Fruit fly (Drosophila melanogaster) whole organism, embryonic: ENCODE data around the gene Hsp83.

Source experiments
- Antp ChIP-seq: fragments of 200-800 bp; sonication (Bioruptor generic); optimal IDR thresholded peaks from 3 replicates; lab custom pipeline; 2016; ENCODE audit warnings: missing biosample characterization, missing genetic modification characterization
- Atf6 ChIP-seq: fragments of 200-800 bp; sonication (Bioruptor generic); IDR thresholded peaks from 2 replicates; pipeline ENCODE4 v1.3.6; 2022; ENCODE audit warnings: missing biosample characterization, missing genetic modification characterization
- Bdp1 ChIP-seq: fragments of 200-800 bp; sonication (Bioruptor generic); optimal IDR thresholded peaks from 3 replicates; lab custom pipeline; 2016; ENCODE audit warnings: missing biosample characterization, missing genetic modification characterization
- CG10147 ChIP-seq: fragments of 200-800 bp; sonication (Bioruptor generic); optimal IDR thresholded peaks from 2 replicates; lab custom pipeline; 2019; ENCODE audit warnings: missing biosample characterization, mild to moderate bottlenecking, missing genetic modification characterization, moderate library complexity
- CG10462 ChIP-seq: fragments of 200-800 bp; sonication (Bioruptor generic); optimal IDR thresholded peaks from 2 replicates; lab custom pipeline; 2016; ENCODE audit warnings: missing biosample characterization, missing genetic modification characterization
- CG13424 ChIP-seq: fragments of 200-800 bp; sonication (Bioruptor generic); optimal IDR thresholded peaks from 2 replicates; lab custom pipeline; 2019; ENCODE audit warnings: missing biosample characterization, mild to moderate bottlenecking, missing genetic modification characterization, moderate library complexity
- CG14050 ChIP-seq: fragments of 200-800 bp; sonication (Bioruptor generic); IDR thresholded peaks from 3 replicates; pipeline ENCODE4 v1.3.6; 2022; ENCODE audit warnings: missing biosample characterization, missing genetic modification characterization
- CG14965 ChIP-seq: fragments of 200-800 bp; sonication (Bioruptor generic); optimal IDR thresholded peaks from 2 replicates; lab custom pipeline; 2016; ENCODE audit warnings: missing biosample characterization, missing genetic modification characterization, borderline replicate concordance
- CG17912 ChIP-seq: fragments of 200-800 bp; sonication (Bioruptor generic); optimal IDR thresholded peaks from 2 replicates; lab custom pipeline; 2018; ENCODE audit warnings: missing biosample characterization, mild to moderate bottlenecking, missing genetic modification characterization
- CG1832 ChIP-seq: fragments of 200-800 bp; sonication (Bioruptor generic); optimal IDR thresholded peaks from 2 replicates; lab custom pipeline; 2017; ENCODE audit warnings: missing biosample characterization, mild to moderate bottlenecking, missing genetic modification characterization, inconsistent platforms
- CG2202 ChIP-seq: fragments of 200-800 bp; sonication (Bioruptor generic); optimal IDR thresholded peaks from 2 replicates; lab custom pipeline; 2018; ENCODE audit warnings: missing biosample characterization, mild to moderate bottlenecking, missing genetic modification characterization
- CG30403 ChIP-seq: fragments of 200-800 bp; sonication (Bioruptor generic); optimal IDR thresholded peaks from 3 replicates; lab custom pipeline; 2016; ENCODE audit warnings: missing biosample characterization, missing genetic modification characterization
- CG32772 ChIP-seq: fragments of 200-800 bp; sonication (Bioruptor generic); IDR thresholded peaks from 2 replicates; pipeline ENCODE4 v1.3.6; 2022; ENCODE audit warnings: missing biosample characterization, missing genetic modification characterization
- CG4424 ChIP-seq: fragments of 200-800 bp; sonication (Bioruptor generic); optimal IDR thresholded peaks from 3 replicates; lab custom pipeline; 2016; ENCODE audit warnings: missing biosample characterization, missing genetic modification characterization
- CG6175 ChIP-seq: fragments of 200-800 bp; sonication (Bioruptor generic); IDR thresholded peaks from 3 replicates; pipeline ENCODE4 v1.3.6; 2022; ENCODE audit warnings: missing biosample characterization, missing genetic modification characterization
- CG6683 ChIP-seq: fragments of 200-800 bp; sonication (Bioruptor generic); optimal IDR thresholded peaks from 2 replicates; lab custom pipeline; 2017; ENCODE audit warnings: missing biosample characterization, mild to moderate bottlenecking, missing genetic modification characterization, missing genetic modification reagents
- CG7271 ChIP-seq: fragments of 200-800 bp; sonication (Bioruptor generic); optimal IDR thresholded peaks from 2 replicates; lab custom pipeline; 2018; ENCODE audit warnings: missing biosample characterization, mild to moderate bottlenecking, missing genetic modification characterization, moderate library complexity
- CG8478 ChIP-seq: fragments of >200 bp; optimal IDR thresholded peaks from 2 replicates; lab custom pipeline; 2018
- CG8765 ChIP-seq: fragments of 200-800 bp; sonication (Bioruptor generic); IDR thresholded peaks from 2 replicates; pipeline ENCODE4 v1.3.6; 2022; ENCODE audit warnings: missing biosample characterization, missing genetic modification characterization
- D19A ChIP-seq: fragments of 200-800 bp; optimal IDR thresholded peaks from 3 replicates; lab custom pipeline; 2019; ENCODE audit warnings: missing biosample characterization, mild to moderate bottlenecking, missing genetic modification characterization, moderate library complexity
- Drgx ChIP-seq: fragments of 200-800 bp; sonication (Bioruptor generic); IDR thresholded peaks from 2 replicates; pipeline ENCODE4 v1.3.6; 2022; ENCODE audit warnings: missing biosample characterization, missing genetic modification characterization
- HLH4C ChIP-seq: fragments of 200-800 bp; sonication (Bioruptor generic); IDR thresholded peaks from 3 replicates; pipeline ENCODE4 v1.3.6; 2022; ENCODE audit warnings: missing biosample characterization, missing genetic modification characterization; ENCODE audit not compliant: partially characterized antibody
- Hey ChIP-seq: fragments of 200-800 bp; sonication (Bioruptor generic); optimal IDR thresholded peaks from 3 replicates; lab custom pipeline; 2018; ENCODE audit warnings: missing biosample characterization, mild to moderate bottlenecking, missing genetic modification characterization
- Max ChIP-seq: fragments of 200-800 bp; sonication (Bioruptor generic); optimal IDR thresholded peaks from 2 replicates; lab custom pipeline; 2016; ENCODE audit warnings: missing biosample characterization, mild to moderate bottlenecking, missing genetic modification characterization
- NK7.1 ChIP-seq: fragments of 200-800 bp; sonication (Bioruptor generic); optimal IDR thresholded peaks from 3 replicates; lab custom pipeline; 2016; ENCODE audit warnings: missing biosample characterization, missing genetic modification characterization
- Poxn ChIP-seq: fragments of 200-800 bp; sonication (Bioruptor generic); IDR thresholded peaks from 2 replicates; pipeline ENCODE4 v1.3.6; 2022; ENCODE audit warnings: missing biosample characterization, missing genetic modification characterization
- Scr ChIP-seq: fragments of 200-800 bp; sonication (Bioruptor generic); IDR thresholded peaks from 2 replicates; pipeline ENCODE4 v1.3.6; 2022; ENCODE audit warnings: missing biosample characterization, missing genetic modification characterization; ENCODE audit not compliant: partially characterized antibody
- Sin3A ChIP-seq: fragments of >200 bp; optimal IDR thresholded peaks from 2 replicates; lab custom pipeline; 2018
- Sry-β ChIP-seq: fragments of 200-800 bp; sonication (Bioruptor generic); optimal IDR thresholded peaks from 2 replicates; lab custom pipeline; 2018; ENCODE audit warnings: missing biosample characterization, mild to moderate bottlenecking, missing genetic modification characterization, moderate library complexity
- Ssrp ChIP-seq: fragments of 200-800 bp; sonication (Bioruptor generic); optimal IDR thresholded peaks from 2 replicates; lab custom pipeline; 2018; ENCODE audit warnings: missing biosample characterization, mild to moderate bottlenecking, missing genetic modification characterization, moderate library complexity
- Taf1 ChIP-seq: fragments of 200-800 bp; sonication (Bioruptor generic); IDR thresholded peaks from 2 replicates; pipeline ENCODE4 v1.3.6; 2022; ENCODE audit warnings: missing biosample characterization, missing genetic modification characterization
- Tbp ChIP-seq: fragments of >200 bp; optimal IDR thresholded peaks from 2 replicates; lab custom pipeline; 2018; ENCODE audit warnings: missing biosample characterization, missing genetic modification characterization
- az2 ChIP-seq: fragments of 200-800 bp; sonication (Bioruptor generic); optimal IDR thresholded peaks from 3 replicates; lab custom pipeline; 2016; ENCODE audit warnings: missing biosample characterization, missing genetic modification characterization
- crol ChIP-seq: fragments of 200-800 bp; sonication (Bioruptor generic); IDR thresholded peaks from 2 replicates; pipeline ENCODE4 v1.3.6; 2022; ENCODE audit warnings: missing biosample characterization, missing genetic modification characterization
- crp ChIP-seq, 2 experiments: fragments of 200-800 bp; sonication (Bioruptor generic); optimal IDR thresholded peaks; 2 replicates in 1 of 2; 3 replicates in 1 of 2; lab custom pipeline; 2017; ENCODE audit warnings: missing biosample characterization in 2 of 2, missing genetic modification characterization in 2 of 2, mild to moderate bottlenecking in 1 of 2, moderate library complexity in 1 of 2
- dimm ChIP-seq: fragments of 200-800 bp; sonication (Bioruptor generic); IDR thresholded peaks from 2 replicates; pipeline ENCODE4 v1.3.6; 2022; ENCODE audit warnings: missing biosample characterization, missing genetic modification characterization
- emc ChIP-seq: fragments of 200-800 bp; sonication (Bioruptor generic); optimal IDR thresholded peaks from 2 replicates; lab custom pipeline; 2016; ENCODE audit warnings: missing biosample characterization, missing genetic modification characterization
- ems ChIP-seq: fragments of 200-800 bp; sonication (Bioruptor generic); optimal IDR thresholded peaks from 3 replicates; lab custom pipeline; 2016; ENCODE audit warnings: missing biosample characterization, missing genetic modification characterization
- ewg ChIP-seq: fragments of 200-800 bp; sonication (Bioruptor generic); optimal IDR thresholded peaks from 3 replicates; lab custom pipeline; 2017; ENCODE audit warnings: mild to moderate bottlenecking, missing biosample characterization, missing genetic modification reagents, missing genetic modification characterization
- exex ChIP-seq: fragments of 200-800 bp; sonication (Bioruptor generic); optimal IDR thresholded peaks from 4 replicates; lab custom pipeline; 2018; ENCODE audit warnings: missing biosample characterization, mild to moderate bottlenecking, missing genetic modification characterization, moderate library complexity
- fru ChIP-seq: fragments of >200 bp; optimal IDR thresholded peaks from 2 replicates; lab custom pipeline; 2017
- grn ChIP-seq: fragments of 200-800 bp; sonication (Bioruptor generic); optimal IDR thresholded peaks from 3 replicates; lab custom pipeline; 2017; ENCODE audit warnings: missing biosample characterization, missing genetic modification characterization
- ken ChIP-seq: fragments of 200-800 bp; sonication (Bioruptor generic); IDR thresholded peaks from 3 replicates; pipeline ENCODE4 v1.3.6; 2022; ENCODE audit warnings: missing biosample characterization, missing genetic modification characterization
- mam ChIP-seq: fragments of 200-800 bp; sonication (Bioruptor generic); optimal IDR thresholded peaks from 3 replicates; lab custom pipeline; 2016; ENCODE audit warnings: missing biosample characterization, missing genetic modification characterization
- psq ChIP-seq: fragments of 200-800 bp; sonication (Bioruptor generic); optimal IDR thresholded peaks from 2 replicates; lab custom pipeline; 2017; ENCODE audit warnings: missing biosample characterization, missing genetic modification characterization
- ro ChIP-seq: fragments of 200-800 bp; sonication (Bioruptor generic); IDR thresholded peaks from 2 replicates; pipeline ENCODE4 v1.3.6; 2022; ENCODE audit warnings: missing biosample characterization, missing genetic modification characterization
- sr ChIP-seq: fragments of 200-800 bp; sonication (Bioruptor generic); IDR thresholded peaks from 3 replicates; pipeline ENCODE4 v1.3.6; 2022; ENCODE audit warnings: missing biosample characterization, missing genetic modification characterization
- sug ChIP-seq: fragments of 200-800 bp; optimal IDR thresholded peaks from 2 replicates; lab custom pipeline; 2019; ENCODE audit warnings: missing biosample characterization, mild to moderate bottlenecking, missing genetic modification characterization, moderate library complexity
- tll ChIP-seq, 2 experiments: fragments of 200-800 bp in 1 of 2; fragments of >200 bp in 1 of 2; sonication (Bioruptor generic) in 1 of 2; optimal IDR thresholded peaks; 2 replicates each; lab custom pipeline; 2017 to 2019; ENCODE audit warnings: missing biosample characterization in 2 of 2, missing genetic modification characterization in 2 of 2, mild to moderate bottlenecking in 1 of 2, moderate library complexity in 1 of 2
- twi ChIP-seq: fragments of 200-800 bp; optimal IDR thresholded peaks from 2 replicates; lab custom pipeline; 2019; ENCODE audit warnings: missing biosample characterization, mild to moderate bottlenecking, missing genetic modification characterization, moderate library complexity
- unc-4 ChIP-seq: fragments of 200-800 bp; sonication (Bioruptor generic); IDR thresholded peaks from 2 replicates; pipeline ENCODE4 v1.3.6; 2022; ENCODE audit warnings: missing biosample characterization, missing genetic modification characterization; ENCODE audit not compliant: partially characterized antibody
- vvl ChIP-seq: fragments of 200-800 bp; sonication (Bioruptor generic); IDR thresholded peaks from 2 replicates; pipeline ENCODE4 v1.3.6; 2022; ENCODE audit warnings: missing biosample characterization, missing genetic modification characterization

The Hsp83 gene

DNA sequence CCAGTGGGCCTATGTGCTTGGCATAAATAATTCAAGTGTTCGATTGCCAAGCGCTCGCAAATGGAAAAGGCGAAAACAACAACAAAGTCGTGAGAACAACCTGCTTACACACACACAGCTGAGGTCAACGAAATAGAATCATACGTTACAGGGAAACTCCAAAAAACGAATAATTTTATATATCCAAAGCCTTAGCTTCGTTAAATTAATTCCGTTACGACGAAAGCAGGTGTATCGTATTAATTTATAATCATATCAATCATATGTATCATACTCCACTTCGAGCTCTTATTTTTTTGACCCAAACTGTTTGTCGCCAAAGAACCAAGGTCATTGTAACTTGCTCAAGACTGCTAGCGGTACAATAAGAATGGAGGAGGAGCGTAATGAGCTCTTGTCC lies 13.3 kb upstream of the Hsp83 start (continued):
- TF ChIP-seq HLH4C (GFP tag; lab: Robert Waterston, UW) (no peak), CG13424 (tag; lab: Kevin White, UChicago) (peak; percentile 81), mam (GFP tag; lab: Kevin White, UChicago) (peak; percentile 88), CG14965 (GFP tag; lab: Kevin White, UChicago) (peak; percentile 50), Sry-β (GFP tag; lab: Kevin White, UChicago) (no peak), Atf6 (GFP tag; lab: Robert Waterston, UW) (peak; percentile 90), NK7.1 (GFP tag; lab: Kevin White, UChicago) (peak; percentile 78), Scr (GFP tag; lab: Robert Waterston, UW) (no peak), CG10462 (GFP tag; lab: Kevin White, UChicago) (peak; percentile 64), fru (lab: Kevin White, UChicago) (no peak), CG2202 (peak; percentile 74), CG32772 (GFP tag; lab: Robert Waterston, UW) (peak; percentile 87), D19A (tag; lab: Kevin White, UChicago) (no peak), Tbp (GFP tag; lab: Kevin White, UChicago) (no peak), crol (GFP tag; lab: Robert Waterston, UW) (no peak), vvl (GFP tag; lab: Robert Waterston, UW) (peak; percentile 94), CG17912 (no peak), Poxn (GFP tag; lab: Robert Waterston, UW) (peak; percentile 68), az2 (GFP tag; lab: Kevin White, UChicago) (peak; percentile 83), ewg (peak; percentile 59), ken (GFP tag; lab: Robert Waterston, UW) (peak; percentile 71; the same call in 2 of the 3 replicates), Sin3A (no peak), CG6683 (GFP tag; lab: Kevin White, UChicago) (peak; percentile 79), unc-4 (GFP tag; lab: Robert Waterston, UW) (no peak), Taf1 (GFP tag; lab: Robert Waterston, UW) (peak; percentile 82), CG4424 (GFP tag; lab: Kevin White, UChicago) (peak; percentile 90), ems (GFP tag; lab: Kevin White, UChicago) (peak; percentile 88), CG30403 (GFP tag; lab: Kevin White, UChicago) (peak; percentile 86), CG8478 (lab: Kevin White, UChicago) (no peak), Antp (GFP tag; lab: Kevin White, UChicago) (peak; percentile 81), sr (GFP tag; lab: Robert Waterston, UW) (peak; percentile 46; the same call in 1 of the 3 replicates), Bdp1 (GFP tag; lab: Kevin White, UChicago) (peak; percentile 53), CG1832 (no peak), Ssrp (tag; lab: Kevin White, UChicago) (peak; percentile 75), emc (no peak), CG7271 (tag; lab: Kevin White, UChicago) (peak; percentile 55), Max (peak; percentile 85), psq (GFP tag; lab: Kevin White, UChicago) (peak; percentile 43), CG10147 (GFP tag; lab: Kevin White, UChicago) (no peak), grn (GFP tag; lab: Kevin White, UChicago) (no peak), CG14050 (peak; percentile 68), tll (GFP tag; optimal IDR thresholded peaks at IDR 0.05; lab: Kevin White, UChicago) (no peak), dimm (peak; percentile 43; the same call in 1 of the 2 replicates), CG6175 (GFP tag; lab: Robert Waterston, UW) (peak; percentile 78), crp (GFP tag; optimal IDR thresholded peaks at IDR 0.05; lab: Kevin White, UChicago) (peak in 1 of 2 experiments; percentile 2), sug (no peak), exex (tag; lab: Kevin White, UChicago) (peak; percentile 59), CG8765 (GFP tag; lab: Robert Waterston, UW) (peak; percentile 71), Drgx (GFP tag; lab: Robert Waterston, UW) (peak; percentile 90), ro (GFP tag; lab: Robert Waterston, UW) (peak; percentile 72; the same call in 1 of the 2 replicates), twi (tag; lab: Kevin White, UChicago) (no peak), Hey (tag; lab: Kevin White, UChicago) (no peak)
